Fruit fly (Drosophila melanogaster): ENCODE measurements around the gene Dph4.

The Dph4 gene

DNA sequence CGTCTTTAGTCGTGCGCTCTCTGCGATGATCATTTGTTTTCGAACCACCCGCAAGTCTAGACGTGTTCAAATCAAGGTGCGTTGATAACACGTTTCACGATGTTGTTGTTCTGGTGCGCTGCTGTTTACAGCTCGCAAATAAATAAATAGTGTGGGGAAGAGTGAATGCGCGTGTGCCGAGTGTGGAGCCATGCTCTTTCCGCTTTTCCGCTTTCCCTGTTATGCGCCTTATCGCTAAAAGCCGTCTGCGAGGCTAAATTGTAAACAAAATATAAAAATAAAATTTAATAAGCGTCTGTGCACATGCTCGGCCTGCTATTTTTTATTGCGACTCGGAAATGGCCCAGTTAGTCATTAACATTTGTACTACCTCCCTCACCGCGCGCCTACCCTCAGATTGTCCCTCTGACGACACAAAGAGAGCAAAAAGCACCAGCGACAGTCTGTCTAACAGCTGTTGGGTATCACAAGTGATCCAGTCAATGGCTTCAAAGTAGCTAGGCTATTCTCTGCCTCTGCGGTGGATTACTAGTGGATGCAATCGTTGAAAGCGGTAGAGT is 48.8 kb upstream of the Dph4 start (continued):
- TF ChIP-seq hkb (optimal IDR thresholded peaks at IDR 0.05), result no peak
- TF ChIP-seq hkb (GFP tag; IDR thresholded peaks at IDR 0.05), result peak; percentile 78
- peak; percentile 20 for TF ChIP-seq Oli (tag; optimal IDR thresholded peaks at IDR 0.05)
- peak; percentile 8 for TF ChIP-seq CG30431 (GFP tag; optimal IDR thresholded peaks at IDR 0.05)
- peak; percentile 94 for TF ChIP-seq CG34376 (GFP tag; optimal IDR thresholded peaks at IDR 0.05)
- TF ChIP-seq en (GFP tag; optimal IDR thresholded peaks at IDR 0.05), result peak; percentile 47
- peak; percentile 54 for TF ChIP-seq Dad (GFP tag; optimal IDR thresholded peaks at IDR 0.05)
- no peak for TF ChIP-seq Dip2 (GFP tag; IDR thresholded peaks at IDR 0.05)
- TF ChIP-seq CG17328 (GFP tag; IDR thresholded peaks at IDR 0.05), result peak; percentile 57
- TF ChIP-seq MESR4 (GFP tag; optimal IDR thresholded peaks at IDR 0.05), result peak; percentile 42
- peak; percentile 7 for TF ChIP-seq Sry-δ (GFP tag; optimal IDR thresholded peaks at IDR 0.05)
- no peak for TF ChIP-seq mld (GFP tag; IDR thresholded peaks at IDR 0.05; ENCODE audit: partially characterized antibody)
- peak; percentile 68 for TF ChIP-seq NfI (GFP tag; optimal IDR thresholded peaks at IDR 0.05)
- TF ChIP-seq Dip3 (GFP tag; optimal IDR thresholded peaks at IDR 0.05), result no peak
- TF ChIP-seq ac (GFP tag; optimal IDR thresholded peaks at IDR 0.05), result peak; percentile 84
- no peak for TF ChIP-seq CG15479 (GFP tag; optimal IDR thresholded peaks at IDR 0.05)
- TF ChIP-seq CG17359 (tag; optimal IDR thresholded peaks at IDR 0.05), result peak; percentile 82
- TF ChIP-seq CG1024 (GFP tag; IDR thresholded peaks at IDR 0.05), result peak; percentile 52; the same call in 1 of the 2 replicates
- peak; percentile 93 for TF ChIP-seq CG4707 (GFP tag; optimal IDR thresholded peaks at IDR 0.05)
- TF ChIP-seq TFAM (GFP tag; optimal IDR thresholded peaks at IDR 0.05), result peak; percentile 25
- peak; percentile 72 for TF ChIP-seq CG8359 (GFP tag; optimal IDR thresholded peaks at IDR 0.05; ENCODE audit: borderline replicate concordance)
- peak; percentile 64 for TF ChIP-seq tap (tag; optimal IDR thresholded peaks at IDR 0.05)
- TF ChIP-seq MBD-R2 (GFP tag; IDR thresholded peaks at IDR 0.05), result peak; percentile 22; the same call in 1 of the 2 replicates
- no peak for TF ChIP-seq slou (GFP tag; optimal IDR thresholded peaks at IDR 0.05)
- TF ChIP-seq Abd-B (GFP tag; optimal IDR thresholded peaks at IDR 0.05), result no peak
- TF ChIP-seq kah (GFP tag; optimal IDR thresholded peaks at IDR 0.05), result peak; percentile 86
- no peak for TF ChIP-seq jing (GFP tag; optimal IDR thresholded peaks at IDR 0.05)
- peak in 1 of 2 experiments; percentile 52 for TF ChIP-seq crp (GFP tag; optimal IDR thresholded peaks at IDR 0.05)
- TF ChIP-seq CG2199 (GFP tag; IDR thresholded peaks at IDR 0.05), result peak; percentile 74; the same call in 2 of the 3 replicates
- TF ChIP-seq CG10959 (GFP tag; IDR thresholded peaks at IDR 0.05), result no peak
- TF ChIP-seq amos (GFP tag; IDR thresholded peaks at IDR 0.05; ENCODE audit: partially characterized antibody), result no peak; the same call in 1 of the 2 replicates
- no peak for TF ChIP-seq Hr39 (optimal IDR thresholded peaks at IDR 0.05)
- TF ChIP-seq mirr (GFP tag; optimal IDR thresholded peaks at IDR 0.05), result peak; percentile 97
- peak; percentile 97 for TF ChIP-seq CG10543 (GFP tag; optimal IDR thresholded peaks at IDR 0.05)
- TF ChIP-seq CG13624 (GFP tag; optimal IDR thresholded peaks at IDR 0.05), result peak; percentile 71
- no peak for TF ChIP-seq dmrt99B (tag; optimal IDR thresholded peaks at IDR 0.05)
- no peak for TF ChIP-seq tll (GFP tag; optimal IDR thresholded peaks at IDR 0.05)
- 0 out of 2 replicates have a peak, but pooled peaks have one; percentile 12 for TF ChIP-seq CG9932 (GFP tag; IDR thresholded peaks at IDR 0.05)
- TF ChIP-seq dm (GFP tag; optimal IDR thresholded peaks at IDR 0.05), result peak; percentile 81
- peak; percentile 93 for TF ChIP-seq CG2875 (GFP tag; optimal IDR thresholded peaks at IDR 0.05)
- TF ChIP-seq HLH3B (GFP tag; IDR thresholded peaks at IDR 0.05), result peak; percentile 64; the same call in 1 of the 2 replicates
- no peak for TF ChIP-seq esg (GFP tag; conservative IDR thresholded peaks at IDR 0.05)
- TF ChIP-seq CG18599 (GFP tag; optimal IDR thresholded peaks at IDR 0.05), result peak; percentile 92
- peak in 1 of 3 experiments; percentile 44 for TF ChIP-seq lola (GFP tag; optimal IDR thresholded peaks at IDR 0.05)
- TF ChIP-seq Drgx (GFP tag; IDR thresholded peaks at IDR 0.05), result peak; percentile 38; the same call in 1 of the 2 replicates
- peak; percentile 76 for TF ChIP-seq Hand (GFP tag; optimal IDR thresholded peaks at IDR 0.05)
- TF ChIP-seq Antp (GFP tag; optimal IDR thresholded peaks at IDR 0.05), result peak; percentile 41
- TF ChIP-seq stc (GFP tag; IDR thresholded peaks at IDR 0.05), result peak; percentile 65; the same call in 1 of the 2 replicates
- no peak for TF ChIP-seq cad (GFP tag; optimal IDR thresholded peaks at IDR 0.05)
